Worm (Caenorhabditis elegans): ENCODE measurements around the gene ztf-7.

Gene ztf-7

DNA sequence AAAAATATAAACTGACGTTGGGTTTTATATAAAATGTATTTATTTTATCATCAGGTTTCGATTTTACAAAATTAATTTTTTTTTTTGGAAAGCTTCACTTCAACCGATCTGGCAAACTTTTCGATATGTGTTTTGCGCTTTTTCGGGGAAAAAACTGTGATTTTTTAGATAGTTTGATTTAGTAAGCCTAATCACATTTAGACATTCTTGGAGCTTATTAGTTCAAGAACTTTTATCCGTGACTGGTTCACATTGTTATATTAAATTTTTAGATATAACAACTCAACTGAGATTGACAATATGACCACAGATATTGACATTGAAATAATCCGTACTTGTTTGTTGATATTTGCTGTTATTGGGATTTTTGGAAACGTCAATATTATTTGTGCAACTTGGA is 48.2 kb upstream of the ztf-7 start, which contains the start of gene srsx-21:
TSS of gene srsx-21 (plus strand) at position 301 of the 400 bp plus-strand sequence.
- no peak for TF ChIP-seq egl-27 (tag; optimal IDR thresholded peaks at IDR 0.05)
- TF ChIP-seq nhr-25 (tag; optimal IDR thresholded peaks at IDR 0.05), result no peak
- TF ChIP-seq sem-4 (tag; optimal IDR thresholded peaks at IDR 0.05), result no peak
- no peak for TF ChIP-seq lin-39 (tag; optimal IDR thresholded peaks at IDR 0.05)
- no peak for TF ChIP-seq unc-39 (tag; optimal IDR thresholded peaks at IDR 0.05)
- no peak for TF ChIP-seq mab-5 (tag; optimal IDR thresholded peaks at IDR 0.05)
- no peak for TF ChIP-seq zag-1 (tag; optimal IDR thresholded peaks at IDR 0.05)
- TF ChIP-seq C34F6.9 (tag; optimal IDR thresholded peaks at IDR 0.05), result no peak
- TF ChIP-seq unc-62 (GFP tag; optimal IDR thresholded peaks at IDR 0.05), result no peak
- no peak for TF ChIP-seq nhr-77 (tag; optimal IDR thresholded peaks at IDR 0.05)
- TF ChIP-seq sma-3 (GFP tag; optimal IDR thresholded peaks at IDR 0.05), result no peak

DNA sequence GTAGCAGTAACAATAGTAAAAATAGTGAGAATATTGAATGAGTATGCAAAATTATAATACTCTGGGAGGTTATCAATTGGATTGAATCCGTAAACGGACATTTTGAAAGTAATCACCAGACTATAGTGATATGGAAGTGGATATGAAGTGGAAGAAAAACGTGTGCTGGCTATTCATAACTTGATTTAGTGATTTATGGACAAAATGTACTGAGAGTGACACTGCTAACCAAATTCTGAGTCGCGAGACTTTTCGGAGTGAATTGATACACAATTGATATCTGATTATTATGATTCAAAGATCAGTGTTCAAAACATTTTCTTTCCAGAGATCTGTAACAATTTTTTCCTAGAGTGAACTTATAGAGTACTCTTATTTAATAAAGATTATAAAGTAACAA is 46.4 kb upstream of the ztf-7 start, which contains the start of gene sru-38:
TSS of gene sru-38 (minus strand) at position 101 of the 400 bp plus-strand sequence.
- TF ChIP-seq sma-3 (GFP tag; optimal IDR thresholded peaks at IDR 0.05) (no peak), mbf-1 (tag; optimal IDR thresholded peaks at IDR 0.05) (no peak), nhr-129 (tag; optimal IDR thresholded peaks at IDR 0.05) (no peak), sma-9 (GFP tag; optimal IDR thresholded peaks at IDR 0.05) (no peak), sma-9 (tag; optimal IDR thresholded peaks at IDR 0.05) (no peak), snpc-4 (tag; optimal IDR thresholded peaks at IDR 0.05) (no peak)

DNA sequence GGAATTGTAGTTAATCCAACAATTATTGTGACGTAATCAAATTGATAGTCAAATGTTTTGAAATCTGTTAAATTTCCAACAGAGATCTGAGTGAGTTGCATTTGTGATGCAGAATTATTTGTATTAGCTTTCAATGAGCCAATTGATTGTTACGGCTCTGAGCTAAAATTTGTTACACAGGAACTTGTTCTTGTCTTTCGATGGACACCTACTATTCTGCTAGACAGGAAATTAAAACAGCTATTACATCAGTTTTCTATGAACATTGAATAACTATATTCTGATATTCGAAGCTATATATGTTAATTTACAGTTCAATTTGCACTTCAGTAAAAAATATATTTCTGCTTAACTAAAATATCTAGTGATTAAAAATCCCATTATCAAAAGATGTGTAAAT is 44.4 kb upstream of the ztf-7 start, which contains the start of gene sru-40:
TSS of gene sru-40 (minus strand) at position 101 of the 400 bp plus-strand sequence.
- no peak for TF ChIP-seq nhr-12 (tag; optimal IDR thresholded peaks at IDR 0.05)
- no peak for TF ChIP-seq peb-1 (tag; optimal IDR thresholded peaks at IDR 0.05)
- no peak for TF ChIP-seq ZK546.5 (tag; optimal IDR thresholded peaks at IDR 0.05)
- no peak for TF ChIP-seq blmp-1 (tag; optimal IDR thresholded peaks at IDR 0.05; ENCODE audit: insufficient read depth)
- TF ChIP-seq unc-39 (tag; optimal IDR thresholded peaks at IDR 0.05), result no peak
- TF ChIP-seq sma-3 (GFP tag; optimal IDR thresholded peaks at IDR 0.05), result no peak
- no peak for TF ChIP-seq gmeb-1 (tag; optimal IDR thresholded peaks at IDR 0.05)
- no peak for TF ChIP-seq ztf-4 (tag; optimal IDR thresholded peaks at IDR 0.05)
- TF ChIP-seq dmd-4 (tag; optimal IDR thresholded peaks at IDR 0.05), result no peak
- no peak for TF ChIP-seq zag-1 (tag; optimal IDR thresholded peaks at IDR 0.05)
- TF ChIP-seq alr-1 (tag; optimal IDR thresholded peaks at IDR 0.05), result no peak
- no peak for TF ChIP-seq F13H6.1 (tag; optimal IDR thresholded peaks at IDR 0.05)
- TF ChIP-seq nhr-129 (tag; optimal IDR thresholded peaks at IDR 0.05), result no peak
- no peak for TF ChIP-seq unc-62 (GFP tag; optimal IDR thresholded peaks at IDR 0.05)
- no peak for TF ChIP-seq nhr-21 (tag; optimal IDR thresholded peaks at IDR 0.05)
- TF ChIP-seq egl-27 (tag; optimal IDR thresholded peaks at IDR 0.05), result no peak
- no peak for TF ChIP-seq ztf-11 (tag; optimal IDR thresholded peaks at IDR 0.05)
- TF ChIP-seq nhr-25 (tag; optimal IDR thresholded peaks at IDR 0.05), result no peak
- TF ChIP-seq snpc-4 (tag; optimal IDR thresholded peaks at IDR 0.05), result no peak
- TF ChIP-seq mdl-1 (tag; optimal IDR thresholded peaks at IDR 0.05), result no peak

DNA sequence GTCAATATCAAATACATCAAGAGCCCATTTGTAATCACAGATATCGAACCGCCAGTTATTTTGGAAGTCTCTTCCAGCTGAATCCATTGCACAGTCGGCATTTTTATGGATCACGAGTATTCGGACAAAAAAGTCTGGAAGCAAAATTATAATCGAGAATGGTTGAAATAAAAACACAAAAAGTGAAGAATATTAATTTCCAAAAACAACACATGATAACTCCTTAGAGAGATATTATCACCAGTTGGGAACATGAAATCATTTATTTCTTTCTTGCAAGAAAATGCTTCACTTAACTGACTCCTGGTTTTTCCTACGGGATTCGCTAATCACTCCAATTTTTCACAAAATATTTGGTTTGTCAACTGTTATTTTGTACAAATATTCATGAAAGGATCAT is 34.6 kb upstream of the ztf-7 start, which contains the start of gene str-2:
TSS of gene str-2 (minus strand) at position 101 of the 400 bp plus-strand sequence.
- TF ChIP-seq lin-39 (tag; optimal IDR thresholded peaks at IDR 0.05), result no peak
- no peak for TF ChIP-seq nhr-11 (tag; optimal IDR thresholded peaks at IDR 0.05)
- no peak for TF ChIP-seq nhr-10 (tag; optimal IDR thresholded peaks at IDR 0.05)
- TF ChIP-seq crh-2 (tag; optimal IDR thresholded peaks at IDR 0.05), result no peak
- TF ChIP-seq Y55F3AM.14 (GFP tag; optimal IDR thresholded peaks at IDR 0.05), result no peak

DNA sequence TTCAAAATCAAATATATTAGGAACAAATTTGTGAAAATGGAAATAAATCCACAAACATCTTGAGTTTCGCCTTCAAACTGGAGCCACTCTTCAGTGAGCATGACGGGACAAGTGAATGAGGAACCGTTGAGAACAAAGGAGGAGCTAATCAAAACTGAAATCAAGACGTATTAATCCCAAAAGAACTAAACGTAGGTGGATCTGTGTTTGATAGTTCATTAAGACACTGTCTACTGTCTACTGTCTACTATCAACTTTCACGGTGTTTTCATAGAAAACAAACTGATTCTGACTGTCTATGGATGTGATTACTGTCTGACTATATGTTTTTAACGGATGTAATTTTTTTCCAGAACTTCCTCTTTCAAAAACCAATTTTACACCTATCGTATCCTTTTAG is 32.2 kb upstream of the ztf-7 start, which contains the start of gene str-193:
TSS of gene str-193 (minus strand) at position 101 of the 400 bp plus-strand sequence.
- TF ChIP-seq zag-1 (tag; optimal IDR thresholded peaks at IDR 0.05) (no peak), Y55F3AM.14 (GFP tag; optimal IDR thresholded peaks at IDR 0.05) (no peak), R02D3.7 (tag; optimal IDR thresholded peaks at IDR 0.05) (no peak), ceh-16 (tag; optimal IDR thresholded peaks at IDR 0.05) (no peak), ztf-4 (tag; optimal IDR thresholded peaks at IDR 0.05) (no peak), mbf-1 (tag; optimal IDR thresholded peaks at IDR 0.05) (no peak), ceh-82 (tag; optimal IDR thresholded peaks at IDR 0.05) (no peak), C34F6.9 (tag; optimal IDR thresholded peaks at IDR 0.05) (no peak), fos-1 (tag; optimal IDR thresholded peaks at IDR 0.05) (no peak), mab-5 (tag; optimal IDR thresholded peaks at IDR 0.05) (no peak), sma-3 (GFP tag; optimal IDR thresholded peaks at IDR 0.05) (no peak), crh-2 (tag; optimal IDR thresholded peaks at IDR 0.05) (no peak), unc-39 (tag; optimal IDR thresholded peaks at IDR 0.05) (no peak)
